Fruit fly (Drosophila melanogaster) whole organism, embryonic: Measurements from ENCODE around the gene yellow-b.

ENCODE experiments used
- Bgb ChIP-seq: fragments of 200-800 bp; sonication (Bioruptor generic); IDR thresholded peaks from 2 replicates; pipeline ENCODE4 v1.3.6; 2022; ENCODE audit warnings: missing biosample characterization, missing genetic modification characterization; ENCODE audit not compliant: partially characterized antibody
- Blimp-1 ChIP-seq: fragments of 200-800 bp; sonication (Bioruptor generic); optimal IDR thresholded peaks from 3 replicates; lab custom pipeline; 2018; ENCODE audit warnings: missing biosample characterization, missing genetic modification characterization, mild to moderate bottlenecking, moderate library complexity, missing genetic modification reagents
- CG10959 ChIP-seq: fragments of 200-800 bp; sonication (Bioruptor generic); IDR thresholded peaks from 2 replicates; pipeline ENCODE4 v1.3.6; 2022; ENCODE audit warnings: missing biosample characterization, missing genetic modification characterization
- CG13894 ChIP-seq: fragments of 200-800 bp; sonication (Bioruptor generic); optimal IDR thresholded peaks from 3 replicates; lab custom pipeline; 2018; ENCODE audit warnings: missing biosample characterization, mild to moderate bottlenecking, missing genetic modification characterization, moderate library complexity
- CG15479 ChIP-seq: fragments of 200-800 bp; sonication (Bioruptor generic); optimal IDR thresholded peaks from 3 replicates; lab custom pipeline; 2019; ENCODE audit warnings: missing biosample characterization, mild to moderate bottlenecking, missing genetic modification characterization, moderate library complexity
- CG17328 ChIP-seq: fragments of 200-800 bp; sonication (Bioruptor generic); IDR thresholded peaks from 2 replicates; pipeline ENCODE4 v1.3.6; 2022; ENCODE audit warnings: missing biosample characterization, missing genetic modification characterization
- CG17359 ChIP-seq: fragments of 200-800 bp; sonication (Bioruptor generic); optimal IDR thresholded peaks from 3 replicates; lab custom pipeline; 2018; ENCODE audit warnings: missing biosample characterization, mild to moderate bottlenecking, missing genetic modification characterization, moderate library complexity
- CG2199 ChIP-seq: fragments of 200-800 bp; sonication (Bioruptor generic); IDR thresholded peaks from 3 replicates; pipeline ENCODE4 v1.3.6; 2022; ENCODE audit warnings: missing biosample characterization, missing genetic modification characterization
- CG2678 ChIP-seq: fragments of 200-800 bp; sonication (Bioruptor generic); optimal IDR thresholded peaks from 3 replicates; lab custom pipeline; 2019; ENCODE audit warnings: missing biosample characterization, mild to moderate bottlenecking, missing genetic modification characterization, moderate library complexity
- CG31224 ChIP-seq: fragments of 200-800 bp; sonication (Bioruptor generic); IDR thresholded peaks from 2 replicates; pipeline ENCODE4 v1.3.6; 2022; ENCODE audit warnings: missing biosample characterization, missing genetic modification characterization
- CG32532 ChIP-seq: fragments of 200-800 bp; sonication (Bioruptor generic); IDR thresholded peaks from 2 replicates; pipeline ENCODE4 v1.3.6; 2022; ENCODE audit warnings: missing biosample characterization, missing genetic modification characterization
- CG32767 ChIP-seq: fragments of 200-800 bp; sonication (Bioruptor generic); IDR thresholded peaks from 2 replicates; pipeline ENCODE4 v1.3.6; 2022; ENCODE audit warnings: missing biosample characterization, missing genetic modification characterization
- CG32772 ChIP-seq: fragments of 200-800 bp; sonication (Bioruptor generic); IDR thresholded peaks from 2 replicates; pipeline ENCODE4 v1.3.6; 2022; ENCODE audit warnings: missing biosample characterization, missing genetic modification characterization
- CG6689 ChIP-seq: fragments of 200-800 bp; sonication (Bioruptor generic); IDR thresholded peaks from 2 replicates; pipeline ENCODE4 v1.3.6; 2022; ENCODE audit warnings: missing biosample characterization, missing genetic modification characterization
- CG6813 ChIP-seq: fragments of 200-800 bp; sonication (Bioruptor generic); optimal IDR thresholded peaks from 2 replicates; lab custom pipeline; 2017; ENCODE audit warnings: missing biosample characterization, missing genetic modification characterization, mild to moderate bottlenecking, moderate library complexity, missing genetic modification reagents
- CG7372 ChIP-seq: fragments of 200-800 bp; sonication (Bioruptor generic); IDR thresholded peaks from 2 replicates; pipeline ENCODE4 v1.3.6; 2022; ENCODE audit warnings: missing biosample characterization, missing genetic modification characterization
- Drgx ChIP-seq: fragments of 200-800 bp; sonication (Bioruptor generic); IDR thresholded peaks from 2 replicates; pipeline ENCODE4 v1.3.6; 2022; ENCODE audit warnings: missing biosample characterization, missing genetic modification characterization
- Ets65A ChIP-seq: fragments of 200-800 bp; sonication (Bioruptor generic); peaks from one replicate; lab custom pipeline; 2016; ENCODE audit warnings: missing biosample characterization, missing genetic modification characterization
- Hr78 ChIP-seq, 2 experiments: fragments of 200-800 bp in 1 of 2; fragments of >200 bp in 1 of 2; sonication (Bioruptor generic) in 1 of 2; optimal IDR thresholded peaks; 2 replicates each; lab custom pipeline; 2017 to 2019; ENCODE audit warnings: missing biosample characterization in 2 of 2, missing genetic modification characterization in 2 of 2, mild to moderate bottlenecking in 1 of 2, moderate library complexity in 1 of 2
- Trl ChIP-seq, 3 experiments: fragments of >200 bp in 2 of 3; fragments of 200-800 bp in 1 of 3; sonication (Bioruptor generic) in 1 of 3; optimal IDR thresholded peaks; 2 replicates in 1 of 3; 3 replicates in 2 of 3; lab custom pipeline; 2016 to 2017; ENCODE audit warnings: missing biosample characterization in 1 of 3, missing genetic modification characterization in 1 of 3
- Xrp1 ChIP-seq: fragments of 200-800 bp; sonication (Bioruptor generic); IDR thresholded peaks from 2 replicates; pipeline ENCODE4 v1.3.6; 2022; ENCODE audit warnings: missing biosample characterization, missing genetic modification characterization
- cato ChIP-seq: fragments of 200-800 bp; sonication (Bioruptor generic); optimal IDR thresholded peaks from 2 replicates; lab custom pipeline; 2016; ENCODE audit warnings: missing biosample characterization, missing genetic modification characterization, borderline replicate concordance
- chinmo ChIP-seq: fragments of 200-800 bp; sonication (Bioruptor generic); IDR thresholded peaks from 4 replicates; pipeline ENCODE4 v1.3.6; 2022; ENCODE audit warnings: missing biosample characterization, missing genetic modification characterization; ENCODE audit not compliant: partially characterized antibody
- crol ChIP-seq: fragments of 200-800 bp; sonication (Bioruptor generic); IDR thresholded peaks from 2 replicates; pipeline ENCODE4 v1.3.6; 2022; ENCODE audit warnings: missing biosample characterization, missing genetic modification characterization
- danr ChIP-seq: fragments of 200-800 bp; sonication (Bioruptor generic); IDR thresholded peaks from 2 replicates; pipeline ENCODE4 v1.3.6; 2022; ENCODE audit warnings: missing biosample characterization, missing genetic modification characterization
- dmrt99B ChIP-seq: fragments of 200-800 bp; sonication (Bioruptor generic); optimal IDR thresholded peaks from 2 replicates; lab custom pipeline; 2018; ENCODE audit warnings: missing biosample characterization, mild to moderate bottlenecking, missing genetic modification characterization, moderate library complexity
- gem ChIP-seq: fragments of 200-800 bp; sonication (Bioruptor generic); optimal IDR thresholded peaks from 2 replicates; lab custom pipeline; 2019; ENCODE audit warnings: missing biosample characterization, mild to moderate bottlenecking, missing genetic modification characterization, moderate library complexity
- ind ChIP-seq: fragments of 200-800 bp; sonication (Bioruptor generic); optimal IDR thresholded peaks from 3 replicates; lab custom pipeline; 2016; ENCODE audit warnings: missing biosample characterization, missing genetic modification characterization
- lab ChIP-seq: fragments of 200-800 bp; sonication (Bioruptor generic); optimal IDR thresholded peaks from 3 replicates; lab custom pipeline; 2017; ENCODE audit warnings: missing biosample characterization, missing genetic modification characterization, mild to moderate bottlenecking, moderate library complexity, missing genetic modification reagents
- nerfin-1 ChIP-seq: fragments of 200-800 bp; sonication (Bioruptor generic); optimal IDR thresholded peaks from 3 replicates; lab custom pipeline; 2019; ENCODE audit warnings: missing biosample characterization, mild to moderate bottlenecking, missing genetic modification characterization, moderate library complexity
- otp ChIP-seq: fragments of 200-800 bp; sonication (Bioruptor generic); IDR thresholded peaks from 3 replicates; pipeline ENCODE4, ENCODE4 v1.3.6; 2022; ENCODE audit warnings: missing biosample characterization, missing genetic modification characterization
- pan ChIP-seq, 4 experiments: fragments of >200 bp in 3 of 4; fragments of 200-800 bp in 1 of 4; sonication (Bioruptor generic) in 1 of 4; optimal IDR thresholded peaks in 3 of 4; IDR thresholded peaks in 1 of 4; 2 replicates each; pipeline versions ENCODE4 v1.3.6 to Lab custom; 2017 to 2022; ENCODE audit warnings: missing biosample characterization in 2 of 4, missing genetic modification characterization in 2 of 4, mixed read lengths in 1 of 4
- phol ChIP-seq: fragments of 200-800 bp; sonication (Bioruptor generic); optimal IDR thresholded peaks from 3 replicates; lab custom pipeline; 2018; ENCODE audit warnings: missing biosample characterization, mild to moderate bottlenecking, missing genetic modification characterization, moderate library complexity
- sens ChIP-seq: fragments of 200-800 bp; sonication (Bioruptor generic); peaks from one replicate; lab custom pipeline; 2016; ENCODE audit warnings: missing biosample characterization, missing genetic modification characterization
- sqz ChIP-seq: fragments of 200-800 bp; sonication (Bioruptor generic); optimal IDR thresholded peaks from 3 replicates; lab custom pipeline; 2018; ENCODE audit warnings: missing biosample characterization, mild to moderate bottlenecking, missing genetic modification characterization
- tna ChIP-seq: fragments of 200-800 bp; sonication (Bioruptor generic); IDR thresholded peaks from 2 replicates; pipeline ENCODE4 v1.3.6; 2022; ENCODE audit warnings: missing biosample characterization, missing genetic modification characterization; ENCODE audit not compliant: partially characterized antibody
- ttk ChIP-seq: fragments of 200-800 bp; sonication (Bioruptor generic); IDR thresholded peaks from 2 replicates; pipeline ENCODE4 v2.1.2; 2022; ENCODE audit warnings: missing biosample characterization, missing genetic modification characterization
- twi ChIP-seq: fragments of 200-800 bp; optimal IDR thresholded peaks from 2 replicates; lab custom pipeline; 2019; ENCODE audit warnings: missing biosample characterization, mild to moderate bottlenecking, missing genetic modification characterization, moderate library complexity

The yellow-b gene

DNA sequence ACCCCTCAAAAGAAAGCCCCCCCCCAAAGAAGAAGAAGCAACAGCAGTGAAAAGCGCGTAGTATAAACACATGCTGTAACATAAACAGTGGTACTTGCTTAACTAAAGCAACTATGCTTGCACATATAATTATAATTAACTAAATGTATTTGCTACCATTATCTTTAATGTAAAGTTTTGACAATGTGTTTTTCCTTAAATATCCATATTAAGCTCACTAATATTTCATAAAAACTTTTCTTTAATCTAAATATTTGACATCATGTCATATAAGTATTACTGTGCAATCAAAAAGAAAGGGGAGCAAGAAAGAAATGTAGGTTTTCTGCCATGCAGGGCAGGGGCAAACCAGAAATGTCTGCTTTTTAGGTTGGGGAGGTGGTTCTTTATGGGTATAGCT is 37.4 kb upstream of the yellow-b start (continued):
- TF ChIP-seq Blimp-1 = peak; percentile 56
- peak; percentile 58 for TF ChIP-seq dmrt99B (tag; lab: Kevin White, UChicago)
- TF ChIP-seq CG13894 (tag; lab: Kevin White, UChicago) = peak; percentile 76
- TF ChIP-seq phol (tag; lab: Kevin White, UChicago) = peak; percentile 51
- no peak for TF ChIP-seq CG15479 (GFP tag; lab: Kevin White, UChicago)
- peak; percentile 39; the same call in 1 of the 2 replicates for TF ChIP-seq Xrp1 (GFP tag; lab: Robert Waterston, UW)
- no peak for TF ChIP-seq danr (GFP tag; lab: Robert Waterston, UW)
- TF ChIP-seq CG32532 (GFP tag; lab: Robert Waterston, UW) = peak; percentile 21; the same call in 1 of the 2 replicates
- TF ChIP-seq ttk = peak; percentile 41
- TF ChIP-seq crol = peak; percentile 81
- TF ChIP-seq CG17359 (tag; lab: Kevin White, UChicago) = peak; percentile 70
- TF ChIP-seq gem (tag; lab: Kevin White, UChicago) = peak; percentile 37
- TF ChIP-seq CG31224 = no peak
- peak; percentile 34 for TF ChIP-seq ind (GFP tag; lab: Kevin White, UChicago)
- TF ChIP-seq CG2678 = peak; percentile 70
- peak; percentile 69 for TF ChIP-seq lab (GFP tag; lab: Kevin White, UChicago)
- no peak for TF ChIP-seq pan (optimal IDR thresholded peaks at IDR 0.05; lab: Kevin White, UChicago)
- TF ChIP-seq pan (GFP tag; optimal IDR thresholded peaks at IDR 0.05 in 1 of 2, IDR thresholded peaks at IDR 0.05 in 1 of 2) = peak in 1 of 2 experiments; percentile 63
- 0 out of 2 replicates have a peak, but pooled peaks have one; percentile 8 for TF ChIP-seq Drgx (GFP tag; lab: Robert Waterston, UW)
- TF ChIP-seq CG6689 = peak; percentile 49; the same call in 1 of the 2 replicates

dm6 chr2L:16718446-16719173 is 35.5 kb upstream of the yellow-b start:
- TF ChIP-seq CG32767 = no peak
- peak; percentile 24 for TF ChIP-seq twi
- TF ChIP-seq CG2199 (GFP tag; lab: Robert Waterston, UW) = 0 out of 3 replicates have a peak, but pooled peaks have one; percentile 13
- TF ChIP-seq CG10959 (GFP tag; lab: Robert Waterston, UW) = 0 out of 2 replicates have a peak, but pooled peaks have one; percentile 17
- peak; percentile 45 to 64 for TF ChIP-seq Trl (optimal IDR thresholded peaks at IDR 0.05; lab: Kevin White, UChicago)
- no peak for TF ChIP-seq Trl (GFP tag; optimal IDR thresholded peaks at IDR 0.05; lab: Kevin White, UChicago)
- TF ChIP-seq tna (GFP tag; lab: Robert Waterston, UW) = peak; percentile 26; the same call in 1 of the 2 replicates
- no peak for TF ChIP-seq Hr78 (GFP tag; optimal IDR thresholded peaks at IDR 0.05; lab: Kevin White, UChicago)
- TF ChIP-seq Xrp1 (GFP tag; lab: Robert Waterston, UW) = peak; percentile 31; the same call in 1 of the 2 replicates
- no peak for TF ChIP-seq CG7372 (GFP tag; lab: Robert Waterston, UW)
- no peak for TF ChIP-seq CG6813 (GFP tag; lab: Kevin White, UChicago)
- TF ChIP-seq nerfin-1 (tag; lab: Kevin White, UChicago) = peak; percentile 37
- peak; percentile 71 for TF ChIP-seq crol
- TF ChIP-seq sens (GFP tag; lab: Kevin White, UChicago) = peak; percentile 37
- 0 out of 2 replicates have a peak, but pooled peaks have one; percentile 13 for TF ChIP-seq CG32772 (GFP tag; lab: Robert Waterston, UW)
- peak; percentile 16 for TF ChIP-seq sqz (GFP tag; lab: Kevin White, UChicago)
- TF ChIP-seq Bgb (GFP tag; lab: Robert Waterston, UW) = no peak
- TF ChIP-seq chinmo (GFP tag; lab: Robert Waterston, UW) = 0 out of 4 replicates have a peak, but pooled peaks have one; percentile 8
- no peak for TF ChIP-seq cato
- TF ChIP-seq CG17328 (GFP tag; lab: Robert Waterston, UW) = no peak
- peak; percentile 54 for TF ChIP-seq Ets65A (GFP tag; lab: Kevin White, UChicago)
- peak; percentile 55; the same call in 1 of the 3 replicates for TF ChIP-seq otp (GFP tag; lab: Robert Waterston, UW)
- TF ChIP-seq, all 482 proteins: peak for 14
